Worm (Caenorhabditis elegans): Measurements from ENCODE around the gene ssq-3.

ce11 chrIV:7114599-7114998 lies 3.2 kb downstream of the ssq-3 start, which contains the start of gene nas-8:
- TF ChIP-seq him-1 (tag; optimal IDR thresholded peaks at IDR 0.05) (no peak), dao-5 (tag; optimal IDR thresholded peaks at IDR 0.05) (no peak), W03F9.2 (tag; optimal IDR thresholded peaks at IDR 0.05) (no peak)
